Fruit fly (Drosophila melanogaster): ENCODE results near the gene RpL26.

The RpL26 gene

DNA sequence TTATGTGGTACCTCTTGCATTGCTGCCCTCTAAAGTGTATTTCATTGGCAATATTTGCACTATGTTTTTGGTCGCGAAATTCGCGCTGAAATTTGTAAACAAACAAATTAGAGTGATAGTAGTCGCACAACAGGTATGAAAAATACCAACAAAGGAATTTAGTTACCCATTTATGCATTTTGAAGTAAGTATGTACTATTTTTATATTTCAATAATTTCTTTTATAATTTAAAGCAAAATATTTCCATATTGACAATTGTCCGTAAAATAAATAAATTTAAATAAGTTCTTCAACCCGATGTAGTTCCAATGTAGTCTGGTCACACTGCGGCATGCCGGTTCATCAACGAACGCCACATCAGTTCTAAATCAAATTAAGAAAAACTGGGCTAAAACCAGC lies 26.2 kb upstream of the RpL26 start, which contains the start of the genes Rad9 and Uggt (continued):
- TF ChIP-seq CG34422 (GFP tag; IDR thresholded peaks at IDR 0.05), result no peak; the same call in 2 of the 3 replicates
- no peak for TF ChIP-seq fd64A (GFP tag; optimal IDR thresholded peaks at IDR 0.05)
- peak; percentile 32 for TF ChIP-seq Six4 (GFP tag; optimal IDR thresholded peaks at IDR 0.05)
- TF ChIP-seq Spps (tag; optimal IDR thresholded peaks at IDR 0.05), result no peak
- TF ChIP-seq hkb (optimal IDR thresholded peaks at IDR 0.05), result no peak
- TF ChIP-seq hkb (GFP tag; IDR thresholded peaks at IDR 0.05), result 0 out of 2 replicates have a peak, but pooled peaks have one; percentile 14
- 0 out of 2 replicates have a peak, but pooled peaks have one; percentile 16 for TF ChIP-seq Rfx (GFP tag; IDR thresholded peaks at IDR 0.05)
- TF ChIP-seq CG13775 (GFP tag; optimal IDR thresholded peaks at IDR 0.05), result peak; percentile 23
- peak; percentile 59; the same call in 3 of the 4 replicates for TF ChIP-seq Dll (GFP tag; IDR thresholded peaks at IDR 0.05; ENCODE audit: partially characterized antibody)
- no peak for TF ChIP-seq CG3838 (GFP tag; optimal IDR thresholded peaks at IDR 0.05)
- peak; percentile 92 for TF ChIP-seq CG15514 (GFP tag; optimal IDR thresholded peaks at IDR 0.05)
- peak in 1 of 3 experiments; percentile 41 for TF ChIP-seq lola (GFP tag; optimal IDR thresholded peaks at IDR 0.05)
- TF ChIP-seq CG12071 (GFP tag; optimal IDR thresholded peaks at IDR 0.05), result no peak
- no peak for TF ChIP-seq prd (optimal IDR thresholded peaks at IDR 0.05)
- TF ChIP-seq prd (GFP tag; IDR thresholded peaks at IDR 0.05), result 0 out of 3 replicates have a peak, but pooled peaks have one; percentile 29
- TF ChIP-seq ranshi (GFP tag; IDR thresholded peaks at IDR 0.05), result no peak
- peak; percentile 27 for TF ChIP-seq nerfin-1 (tag; optimal IDR thresholded peaks at IDR 0.05)
- peak; percentile 6 for TF ChIP-seq CG17359 (tag; optimal IDR thresholded peaks at IDR 0.05)
- TF ChIP-seq trem (tag; optimal IDR thresholded peaks at IDR 0.05), result peak; percentile 69
- TF ChIP-seq Rx (GFP tag; IDR thresholded peaks at IDR 0.05), result no peak
- TF ChIP-seq CG10979 (tag; optimal IDR thresholded peaks at IDR 0.05), result peak; percentile 51
- TF ChIP-seq CG1832 (GFP tag; optimal IDR thresholded peaks at IDR 0.05), result no peak
- TF ChIP-seq lilli (GFP tag; optimal IDR thresholded peaks at IDR 0.05), result peak; percentile 7
- peak; percentile 45 for TF ChIP-seq CG18599 (GFP tag; optimal IDR thresholded peaks at IDR 0.05)
- no peak for TF ChIP-seq C15 (GFP tag; IDR thresholded peaks at IDR 0.05)
- no peak for TF ChIP-seq CG15479 (GFP tag; optimal IDR thresholded peaks at IDR 0.05)
- no peak for TF ChIP-seq CG33557 (GFP tag; optimal IDR thresholded peaks at IDR 0.05)

DNA sequence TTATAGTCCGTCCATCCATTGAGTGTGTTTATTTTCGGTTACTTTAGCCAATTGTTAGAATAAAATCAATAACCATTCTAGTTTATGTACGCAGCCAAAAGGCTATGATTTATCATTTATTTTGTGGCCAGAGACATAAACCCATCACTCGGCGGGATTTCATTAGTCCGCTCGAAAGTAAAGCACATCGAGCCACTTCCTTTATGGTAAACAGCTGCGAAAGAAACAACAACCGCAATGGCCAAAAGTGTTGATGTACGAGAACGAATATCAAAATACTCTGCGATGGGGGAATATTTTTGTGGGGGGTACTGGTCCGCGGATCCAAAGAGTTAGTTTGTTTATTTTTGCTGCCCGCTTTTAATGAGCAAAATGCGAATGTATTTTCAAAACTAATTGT lies 17.1 kb upstream of the RpL26 start:
- no peak for TF ChIP-seq pb (GFP tag; optimal IDR thresholded peaks at IDR 0.05)
- TF ChIP-seq CG18764 (GFP tag; optimal IDR thresholded peaks at IDR 0.05), result no peak
- TF ChIP-seq chn (GFP tag; optimal IDR thresholded peaks at IDR 0.05), result no peak
- peak; percentile 12 for TF ChIP-seq D19A (tag; optimal IDR thresholded peaks at IDR 0.05)
- no peak for TF ChIP-seq chinmo (GFP tag; IDR thresholded peaks at IDR 0.05; ENCODE audit: partially characterized antibody)
- peak; percentile 93 for TF ChIP-seq CG4328 (GFP tag; optimal IDR thresholded peaks at IDR 0.05)
- TF ChIP-seq sr (GFP tag; IDR thresholded peaks at IDR 0.05), result no peak
- no peak for TF ChIP-seq B-H2 (GFP tag; optimal IDR thresholded peaks at IDR 0.05)
- no peak for TF ChIP-seq crp (GFP tag; optimal IDR thresholded peaks at IDR 0.05)
- peak; percentile 58 for TF ChIP-seq org-1 (GFP tag; optimal IDR thresholded peaks at IDR 0.05)
- no peak for TF ChIP-seq vfl (GFP tag; optimal IDR thresholded peaks at IDR 0.05)
- no peak for TF ChIP-seq tll (GFP tag; optimal IDR thresholded peaks at IDR 0.05)
